Fruit fly (Drosophila melanogaster): Measurements from ENCODE around the gene CG43074.

The CG43074 gene

DNA sequence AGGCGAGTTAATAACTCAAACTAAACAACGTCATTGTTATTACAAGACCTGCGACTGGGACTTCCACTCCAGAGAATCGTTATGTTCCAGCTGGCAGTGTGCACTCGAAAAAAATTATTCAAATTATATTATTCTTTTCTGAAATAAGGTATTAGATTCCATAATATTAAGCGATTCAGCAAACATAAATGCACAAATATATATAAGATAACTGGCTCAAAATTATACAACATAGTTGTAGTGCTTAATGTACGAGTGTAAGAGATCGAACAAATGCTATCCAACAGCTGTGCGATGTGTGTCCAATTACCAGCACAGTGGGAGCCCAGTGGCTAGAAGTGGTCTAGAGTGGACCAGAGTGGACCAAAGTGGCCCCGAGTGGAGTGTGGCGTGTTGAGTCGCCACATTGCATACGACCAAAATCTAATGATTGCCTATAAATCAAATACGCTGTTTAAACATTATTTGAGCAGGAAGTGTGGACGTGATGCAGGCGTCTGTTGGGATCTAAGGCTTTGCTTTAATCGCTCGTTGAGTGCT is 40.1 kb downstream of the CG43074 start (continued):
- TF ChIP-seq CG6808 (GFP tag; optimal IDR thresholded peaks at IDR 0.05) (peak; percentile 55), CG11902 (GFP tag; optimal IDR thresholded peaks at IDR 0.05) (no peak), Smox (GFP tag; optimal IDR thresholded peaks at IDR 0.05) (no peak), esn (GFP tag; optimal IDR thresholded peaks at IDR 0.05) (no peak), vri (GFP tag; optimal IDR thresholded peaks at IDR 0.05) (no peak), Hr4 (GFP tag; optimal IDR thresholded peaks at IDR 0.05) (peak; percentile 34), fd59A (GFP tag; optimal IDR thresholded peaks at IDR 0.05) (peak; percentile 50), eg (GFP tag; IDR thresholded peaks at IDR 0.05) (0 out of 3 replicates have a peak, but pooled peaks have one; percentile 46), CG34406 (GFP tag; optimal IDR thresholded peaks at IDR 0.05) (no peak), acj6 (GFP tag; optimal IDR thresholded peaks at IDR 0.05) (peak; percentile 38), Sox15 (GFP tag; optimal IDR thresholded peaks at IDR 0.05) (no peak), CG10631 (GFP tag; optimal IDR thresholded peaks at IDR 0.05) (peak; percentile 73), Hr39 (GFP tag; optimal IDR thresholded peaks at IDR 0.05) (no peak), svp (GFP tag) (no peak), achi (GFP tag; optimal IDR thresholded peaks at IDR 0.05) (peak; percentile 48), CG3919 (GFP tag; optimal IDR thresholded peaks at IDR 0.05) (peak; percentile 55), CG32006 (GFP tag; optimal IDR thresholded peaks at IDR 0.05) (peak; percentile 57), Sox102F (GFP tag; optimal IDR thresholded peaks at IDR 0.05) (no peak), Eip78C (GFP tag) (peak; percentile 82), topi (GFP tag; optimal IDR thresholded peaks at IDR 0.05) (no peak)

DNA sequence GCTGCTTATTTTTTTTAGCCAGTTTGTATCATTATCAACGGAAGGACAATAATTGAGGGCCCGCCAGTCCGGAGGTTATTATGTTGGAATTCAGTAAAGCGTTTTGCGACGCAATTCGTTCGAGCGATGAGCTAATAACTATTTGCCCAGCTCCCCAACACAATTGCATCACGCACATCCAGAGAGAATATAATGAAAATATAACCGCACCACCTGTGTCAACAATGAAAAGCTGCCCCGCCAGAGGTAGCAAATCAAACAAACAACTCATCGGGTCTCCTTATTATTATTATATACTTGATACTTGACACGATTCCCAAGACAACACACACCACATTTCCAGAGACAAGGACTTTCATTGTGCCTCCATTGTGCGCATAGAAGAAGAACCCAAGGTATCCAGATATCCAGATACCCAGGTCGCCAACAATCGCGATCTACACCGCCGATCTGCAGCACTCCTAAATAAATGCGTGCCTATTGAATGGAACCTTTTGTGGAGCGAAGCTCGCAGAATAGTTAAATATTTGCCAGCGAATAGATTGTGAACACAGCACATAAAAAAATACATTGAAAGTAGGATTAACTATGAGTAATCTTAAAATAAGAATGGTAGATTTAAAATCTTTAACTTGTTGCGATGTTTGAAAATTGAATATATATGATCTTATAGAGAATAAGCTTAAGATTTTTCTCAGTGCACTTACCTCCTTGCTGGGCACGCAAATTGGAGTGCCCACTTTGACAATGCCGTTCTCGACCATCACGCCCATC is 41.5 kb downstream of the CG43074 start:
- TF ChIP-seq Sox102F (GFP tag; optimal IDR thresholded peaks at IDR 0.05): no peak
- no peak for TF ChIP-seq net (GFP tag; optimal IDR thresholded peaks at IDR 0.05)
- peak; percentile 9 for TF ChIP-seq dsx (GFP tag; optimal IDR thresholded peaks at IDR 0.05; ENCODE audit: poor library complexity, severe bottlenecking)
- TF ChIP-seq topi (GFP tag; optimal IDR thresholded peaks at IDR 0.05): no peak
- peak; percentile 10 for TF ChIP-seq spab (GFP tag; optimal IDR thresholded peaks at IDR 0.05)
- peak; percentile 59 for TF ChIP-seq vri (GFP tag; optimal IDR thresholded peaks at IDR 0.05)
- peak; percentile 41 for TF ChIP-seq CG6808 (GFP tag; optimal IDR thresholded peaks at IDR 0.05)
- TF ChIP-seq CG6276 (GFP tag; optimal IDR thresholded peaks at IDR 0.05): no peak
- no peak for TF ChIP-seq dac (GFP tag; optimal IDR thresholded peaks at IDR 0.05)
- TF ChIP-seq CG32006 (GFP tag; optimal IDR thresholded peaks at IDR 0.05): peak; percentile 3
- no peak for TF ChIP-seq Hr38 (GFP tag; optimal IDR thresholded peaks at IDR 0.05)
- TF ChIP-seq CG8119 (GFP tag; IDR thresholded peaks at IDR 0.05): 0 out of 3 replicates have a peak, but pooled peaks have one; percentile 45
- no peak for TF ChIP-seq acj6 (GFP tag; optimal IDR thresholded peaks at IDR 0.05)
- peak; percentile 56 for TF ChIP-seq CG3919 (GFP tag; optimal IDR thresholded peaks at IDR 0.05)
- no peak for TF ChIP-seq CG11902 (GFP tag; optimal IDR thresholded peaks at IDR 0.05)
- TF ChIP-seq Ets21C (GFP tag; optimal IDR thresholded peaks at IDR 0.05): no peak
- TF ChIP-seq Hr4 (GFP tag; optimal IDR thresholded peaks at IDR 0.05): peak; percentile 20
- peak; percentile 10 for TF ChIP-seq pdm3 (GFP tag; optimal IDR thresholded peaks at IDR 0.05)
- TF ChIP-seq CG11762 (GFP tag; optimal IDR thresholded peaks at IDR 0.05; ENCODE audit: insufficient read depth): no peak
- no peak for TF ChIP-seq Smox (GFP tag; optimal IDR thresholded peaks at IDR 0.05)
- TF ChIP-seq Sox15 (GFP tag; optimal IDR thresholded peaks at IDR 0.05): no peak
- peak; percentile 36; the same call in 1 of the 2 replicates for TF ChIP-seq Gug (GFP tag; IDR thresholded peaks at IDR 0.05)
- peak; percentile 22 for TF ChIP-seq fd59A (GFP tag; optimal IDR thresholded peaks at IDR 0.05)
- no peak for TF ChIP-seq esn (GFP tag; optimal IDR thresholded peaks at IDR 0.05)
- no peak for TF ChIP-seq Hr39 (GFP tag; optimal IDR thresholded peaks at IDR 0.05)
- TF ChIP-seq CG34406 (GFP tag; optimal IDR thresholded peaks at IDR 0.05): no peak
- peak; percentile 23 for TF ChIP-seq fkh (GFP tag; optimal IDR thresholded peaks at IDR 0.05)
- TF ChIP-seq CG4318 (GFP tag; optimal IDR thresholded peaks at IDR 0.05): no peak
- TF ChIP-seq CG8319 (GFP tag; optimal IDR thresholded peaks at IDR 0.05): no peak
- TF ChIP-seq CG8632 (GFP tag; optimal IDR thresholded peaks at IDR 0.05): no peak
- TF ChIP-seq CG9139 (GFP tag; optimal IDR thresholded peaks at IDR 0.05): no peak
- TF ChIP-seq CG6854 (GFP tag; optimal IDR thresholded peaks at IDR 0.05): no peak
- no peak for TF ChIP-seq CG7368 (GFP tag; optimal IDR thresholded peaks at IDR 0.05)
- no peak for TF ChIP-seq fd85E (GFP tag; optimal IDR thresholded peaks at IDR 0.05)
- peak; percentile 51 for TF ChIP-seq CG3032 (tag; optimal IDR thresholded peaks at IDR 0.05)
- TF ChIP-seq Lpt (GFP tag; optimal IDR thresholded peaks at IDR 0.05): no peak
- TF ChIP-seq CG6163 (GFP tag; IDR thresholded peaks at IDR 0.05): peak; percentile 56; the same call in 1 of the 3 replicates
- peak; percentile 72 for TF ChIP-seq Eip78C (GFP tag)
- no peak for TF ChIP-seq Blimp-1 (GFP tag; optimal IDR thresholded peaks at IDR 0.05)
- peak; percentile 11 for TF ChIP-seq Sox14 (GFP tag; optimal IDR thresholded peaks at IDR 0.05)
- peak; percentile 0 to 3 for TF ChIP-seq ss (GFP tag; optimal IDR thresholded peaks at IDR 0.05)
